Fruit fly (Drosophila melanogaster): ENCODE measurements around the gene dpr17.

The dpr17 gene

DNA sequence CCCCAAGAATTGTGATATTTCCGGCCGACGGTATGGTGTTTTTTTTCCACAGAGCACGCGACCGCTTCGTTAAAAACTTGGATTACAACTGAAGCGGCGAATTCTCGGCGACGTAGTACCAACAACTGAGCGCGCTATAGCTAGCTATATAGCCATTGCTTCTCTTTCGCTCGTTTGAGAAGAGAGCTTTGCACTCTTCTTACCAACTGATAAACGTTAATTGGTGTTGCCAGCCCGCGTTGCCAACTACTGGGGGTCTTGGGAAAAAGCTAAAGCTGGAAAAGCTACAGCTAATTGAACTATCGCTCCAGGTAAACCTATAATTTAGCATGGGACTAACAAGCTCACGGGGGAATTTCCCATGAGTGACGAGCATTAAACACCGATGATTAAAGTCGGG lies 4.1 kb upstream of the dpr17 start, which contains the start of gene ATP8B (continued):
- no peak for TF ChIP-seq CG15601 (tag; optimal IDR thresholded peaks at IDR 0.05)
- no peak for TF ChIP-seq scrt (GFP tag; optimal IDR thresholded peaks at IDR 0.05)
- TF ChIP-seq Med (GFP tag): no peak
- TF ChIP-seq CG3163 (GFP tag; optimal IDR thresholded peaks at IDR 0.05): peak; percentile 78
- peak; percentile 18; the same call in 1 of the 2 replicates for TF ChIP-seq inv (GFP tag; IDR thresholded peaks at IDR 0.05; ENCODE audit: partially characterized antibody)
- TF ChIP-seq CG13424 (tag; optimal IDR thresholded peaks at IDR 0.05): no peak
- no peak for TF ChIP-seq trem (tag; optimal IDR thresholded peaks at IDR 0.05)
- TF ChIP-seq Hmr (GFP tag; optimal IDR thresholded peaks at IDR 0.05): no peak

DNA sequence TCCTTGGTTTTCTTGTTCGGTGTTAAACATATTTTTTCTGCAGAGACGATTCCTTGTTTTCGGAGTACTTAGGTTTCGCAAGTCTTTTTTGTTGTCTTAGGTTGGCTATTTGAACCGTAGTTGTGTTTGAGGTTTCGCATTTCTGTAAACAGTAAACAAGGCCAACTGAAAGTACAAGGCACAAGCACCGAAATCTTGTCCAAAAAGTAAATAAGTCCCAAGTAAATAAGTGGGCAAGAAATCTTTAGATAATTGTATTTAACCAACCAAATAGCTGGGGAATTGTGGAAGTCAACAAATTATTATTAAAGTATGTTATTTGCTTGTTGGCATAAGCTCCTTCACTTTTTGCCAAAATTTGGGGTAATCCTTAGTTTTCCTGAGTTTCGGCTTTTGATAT lies 19.0 kb downstream of the dpr17 start:
- TF ChIP-seq tio (GFP tag; optimal IDR thresholded peaks at IDR 0.05) (no peak), Hmr (GFP tag; optimal IDR thresholded peaks at IDR 0.05) (peak; percentile 19), CG15514 (GFP tag; optimal IDR thresholded peaks at IDR 0.05) (no peak), fd102C (GFP tag; optimal IDR thresholded peaks at IDR 0.05) (peak; percentile 89), CG34422 (GFP tag; IDR thresholded peaks at IDR 0.05) (no peak), tll (GFP tag; optimal IDR thresholded peaks at IDR 0.05) (peak in 1 of 2 experiments; percentile 18), row (GFP tag; IDR thresholded peaks at IDR 0.05) (no peak), Asciz (GFP tag; optimal IDR thresholded peaks at IDR 0.05) (no peak), ftz-f1 (GFP tag; optimal IDR thresholded peaks at IDR 0.05) (no peak), CG18764 (GFP tag; optimal IDR thresholded peaks at IDR 0.05) (no peak), ase (GFP tag; IDR thresholded peaks at IDR 0.05) (no peak), Lim3 (GFP tag; IDR thresholded peaks at IDR 0.05) (no peak), CG18619 (GFP tag; optimal IDR thresholded peaks at IDR 0.05) (no peak), ac (GFP tag; optimal IDR thresholded peaks at IDR 0.05) (peak; percentile 33), pum (GFP tag; optimal IDR thresholded peaks at IDR 0.05) (no peak), CG13296 (GFP tag; optimal IDR thresholded peaks at IDR 0.05) (no peak), CG18599 (GFP tag; optimal IDR thresholded peaks at IDR 0.05) (peak; percentile 36), prd (optimal IDR thresholded peaks at IDR 0.05) (no peak), prd (GFP tag; IDR thresholded peaks at IDR 0.05) (peak; percentile 24; the same call in 1 of the 3 replicates), CG15696 (tag; optimal IDR thresholded peaks at IDR 0.05) (peak; percentile 75), maf-S (GFP tag; optimal IDR thresholded peaks at IDR 0.05) (no peak), shn (GFP tag; optimal IDR thresholded peaks at IDR 0.05) (no peak), gem (tag; optimal IDR thresholded peaks at IDR 0.05) (peak; percentile 16), crp (GFP tag; optimal IDR thresholded peaks at IDR 0.05) (no peak), nerfin-2 (GFP tag; IDR thresholded peaks at IDR 0.05; ENCODE audit: partially characterized antibody) (no peak), Xbp1 (GFP tag; optimal IDR thresholded peaks at IDR 0.05) (no peak), Spps (tag; optimal IDR thresholded peaks at IDR 0.05) (no peak), Vsx1 (GFP tag; optimal IDR thresholded peaks at IDR 0.05) (no peak), Fer3 (tag; optimal IDR thresholded peaks at IDR 0.05) (no peak), tap (tag; optimal IDR thresholded peaks at IDR 0.05) (no peak), Lhr (GFP tag; optimal IDR thresholded peaks at IDR 0.05) (no peak), ham (GFP tag; IDR thresholded peaks at IDR 0.05) (no peak), Bdp1 (GFP tag; optimal IDR thresholded peaks at IDR 0.05) (no peak), CG5245 (GFP tag; optimal IDR thresholded peaks at IDR 0.05) (no peak), CG2116 (GFP tag; optimal IDR thresholded peaks at IDR 0.05) (no peak), CG1647 (GFP tag; optimal IDR thresholded peaks at IDR 0.05) (no peak), CG9437 (GFP tag; optimal IDR thresholded peaks at IDR 0.05) (no peak), CG31441 (GFP tag; IDR thresholded peaks at IDR 0.05) (no peak), CG12744 (GFP tag; optimal IDR thresholded peaks at IDR 0.05) (no peak), sim (GFP tag; IDR thresholded peaks at IDR 0.05) (no peak), CG1832 (GFP tag; optimal IDR thresholded peaks at IDR 0.05) (no peak), run (tag; optimal IDR thresholded peaks at IDR 0.05) (no peak)

Measured in whole organism, embryonic.